Worm (Caenorhabditis elegans): Measurements from ENCODE around the gene C04G6.4.

The C04G6.4 gene

ce11 chrII:5081124-5081913 lies 1.9 kb downstream of the C04G6.4 start, which contains the start of gene dsh-2 (continued):
- TF ChIP-seq pha-4 (GFP tag; IDR thresholded peaks at IDR 0.05) (no peak), pha-4 (tag; optimal IDR thresholded peaks at IDR 0.05) (peak; percentile 43), mep-1 (tag; optimal IDR thresholded peaks at IDR 0.05) (no peak), skn-1 (tag; optimal IDR thresholded peaks at IDR 0.05) (no peak), ceh-32 (tag; optimal IDR thresholded peaks at IDR 0.05; ENCODE audit: poor library complexity) (no peak), spr-1 (tag; optimal IDR thresholded peaks at IDR 0.05) (no peak), lin-13 (GFP tag; optimal IDR thresholded peaks at IDR 0.05) (peak; percentile 34), nhr-41 (GFP tag; IDR thresholded peaks at IDR 0.05) (peak; percentile 27; the same call in 1 of the 2 replicates), daf-8 (GFP tag; IDR thresholded peaks at IDR 0.05) (no peak), Y105C5A.15 (GFP tag; IDR thresholded peaks at IDR 0.05) (no peak), zfp-3 (GFP tag; conservative IDR thresholded peaks at IDR 0.05) (no peak), F44E2.7 (GFP tag; IDR thresholded peaks at IDR 0.05) (no peak), dpl-1 (GFP tag; optimal IDR thresholded peaks at IDR 0.05) (peak; percentile 77), nhr-111 (GFP tag; optimal IDR thresholded peaks at IDR 0.05) (no peak), cey-2 (tag; optimal IDR thresholded peaks at IDR 0.05; ENCODE audit: borderline replicate concordance, insufficient read depth) (no peak), F37D6.2 (tag; optimal IDR thresholded peaks at IDR 0.05) (no peak), ceh-20 (GFP tag; IDR thresholded peaks at IDR 0.05) (no peak), unc-130 (GFP tag; optimal IDR thresholded peaks at IDR 0.05) (peak; percentile 27), unc-39 (tag; optimal IDR thresholded peaks at IDR 0.05) (no peak), mxl-3 (GFP tag; optimal IDR thresholded peaks at IDR 0.05) (peak; percentile 64), nhr-42 (GFP tag; IDR thresholded peaks at IDR 0.05) (no peak), Y5F2A.4 (GFP tag; optimal IDR thresholded peaks at IDR 0.05) (no peak), ceh-44 (GFP tag; IDR thresholded peaks at IDR 0.05) (no peak)

- TF ChIP-seq nhr-111 (GFP tag; optimal IDR thresholded peaks at IDR 0.05) (no peak), hmg-1.1 (GFP tag; IDR thresholded peaks at IDR 0.05) (no peak), daf-12 (tag; optimal IDR thresholded peaks at IDR 0.05) (no peak), ztf-7 (tag; optimal IDR thresholded peaks at IDR 0.05) (no peak), madf-5 (GFP tag; IDR thresholded peaks at IDR 0.05) (no peak), mes-2 (tag; optimal IDR thresholded peaks at IDR 0.05; ENCODE audit: poor library complexity, severe bottlenecking) (no peak), ceh-32 (tag; optimal IDR thresholded peaks at IDR 0.05; ENCODE audit: poor library complexity) (no peak), nhr-42 (GFP tag; IDR thresholded peaks at IDR 0.05) (no peak), php-3 (GFP tag; IDR thresholded peaks at IDR 0.05) (no peak), dmd-9 (GFP tag; IDR thresholded peaks at IDR 0.05) (no peak), nhr-237 (tag; optimal IDR thresholded peaks at IDR 0.05) (no peak), ceh-20 (GFP tag; IDR thresholded peaks at IDR 0.05) (no peak), nhr-25 (tag; optimal IDR thresholded peaks at IDR 0.05; ENCODE audit: borderline replicate concordance, insufficient read depth) (no peak), set-16 (GFP tag; IDR thresholded peaks at IDR 0.05) (no peak), T20F7.1 (GFP tag; optimal IDR thresholded peaks at IDR 0.05) (no peak), nhr-10 (tag; optimal IDR thresholded peaks at IDR 0.05) (no peak)
These were observed 12.0 kb downstream of the C04G6.4 start, which contains the start of gene C27A2.7 for ce11 chrII:5071265-5071664. TSS of gene C27A2.7 (minus strand) at chrII:5071365.

ce11 chrII:5069525-5069924 lies 13.7 kb downstream of the C04G6.4 start, which contains the start of gene idpb-2:
TSS of gene idpb-2 (minus strand) at chrII:5069625.
- TF ChIP-seq aha-1 (tag) (peak; percentile 14), egl-43 (GFP tag; IDR thresholded peaks at IDR 0.05) (no peak)
